Worm (Caenorhabditis elegans) whole organism, L4 larva: ENCODE data around the gene bris-1.

Experiments used
- Y48G9A.11 ChIP-seq: fragments of 200-800 bp; sonication (Bioruptor generic); IDR thresholded peaks from 2 replicates; pipeline ENCODE4 v1.3.6; 2022; ENCODE audit warnings: missing genetic modification reagents, missing genetic modification characterization, missing compliant biosample characterization
- attf-4 ChIP-seq: sonication (generic microtip); optimal IDR thresholded peaks from 3 replicates; lab custom pipeline; 2017; ENCODE audit warnings: missing biosample characterization, missing genetic modification characterization
- fkh-10 ChIP-seq: fragments of 150-350 bp; optimal IDR thresholded peaks from 2 replicates; lab custom pipeline; 2014; ENCODE audit warnings: missing biosample characterization, missing genetic modification reagents, missing genetic modification characterization
- hif-1 ChIP-seq, 2 experiments: sonication (generic microtip); optimal IDR thresholded peaks; 2 replicates each; lab custom pipeline; 2016 to 2017; ENCODE audit warnings: missing compliant biosample characterization in 2 of 2, missing genetic modification characterization in 2 of 2, missing genetic modification reagents in 2 of 2, missing genotype in 2 of 2, mild to moderate bottlenecking in 1 of 2
- lin-39 ChIP-seq: fragments of 150-350 bp; optimal IDR thresholded peaks from 2 replicates; lab custom pipeline; 2014; ENCODE audit warnings: missing biosample characterization, missing genetic modification reagents, missing genetic modification characterization
- nhr-10 ChIP-seq: fragments of 150-350 bp; optimal IDR thresholded peaks from 2 replicates; lab custom pipeline; 2014; ENCODE audit warnings: missing biosample characterization, missing genetic modification characterization
- nhr-76 ChIP-seq: fragments of 150-350 bp; optimal IDR thresholded peaks from 2 replicates; lab custom pipeline; 2014; ENCODE audit warnings: missing biosample characterization, missing genetic modification characterization
- nhr-77 ChIP-seq: fragments of 150-350 bp; optimal IDR thresholded peaks from 2 replicates; lab custom pipeline; 2014; ENCODE audit warnings: missing biosample characterization, missing genetic modification characterization
- pqm-1 ChIP-seq: sonication (generic microtip); optimal IDR thresholded peaks from 2 replicates; lab custom pipeline; 2017; ENCODE audit warnings: missing biosample characterization, missing genetic modification characterization
- rbr-2 ChIP-seq: sonication (generic microtip); optimal IDR thresholded peaks from 2 replicates; lab custom pipeline; 2016; ENCODE audit warnings: missing genotype, missing genetic modification characterization, missing compliant biosample characterization
- snpc-4 ChIP-seq: fragments of 150-350 bp; optimal IDR thresholded peaks from 2 replicates; lab custom pipeline; 2014; ENCODE audit warnings: missing biosample characterization, missing genetic modification characterization
- ztf-11 ChIP-seq: fragments of 150-350 bp; optimal IDR thresholded peaks from 2 replicates; lab custom pipeline; 2014; ENCODE audit warnings: missing biosample characterization, missing genetic modification characterization

ce11 chrIV:3856190-3856589 lies 37.1 kb upstream of the bris-1 start:
- TF ChIP-seq fkh-10 (GFP tag; lab: Kevin White, UChicago) = no peak
- no peak for TF ChIP-seq snpc-4
- no peak for TF ChIP-seq nhr-10 (tag; lab: Kevin White, UChicago)
- no peak for TF ChIP-seq nhr-76
- TF ChIP-seq rbr-2 = no peak
- no peak for TF ChIP-seq nhr-77 (tag; lab: Kevin White, UChicago)
- no peak for TF ChIP-seq lin-39 (tag; lab: Kevin White, UChicago)
- no peak for TF ChIP-seq Y48G9A.11 (GFP tag; lab: Robert Waterston, UW)
- no peak for TF ChIP-seq pqm-1
- TF ChIP-seq hif-1 (tag; optimal IDR thresholded peaks at IDR 0.05; lab: Kevin White, UChicago) = no peak
- no peak for TF ChIP-seq ztf-11 (tag; lab: Kevin White, UChicago)
- no peak for TF ChIP-seq attf-4 (tag; lab: Kevin White, UChicago)
